Fruit fly (Drosophila melanogaster): Measurements from ENCODE around the gene CG17744.

CG17744 gene

DNA sequence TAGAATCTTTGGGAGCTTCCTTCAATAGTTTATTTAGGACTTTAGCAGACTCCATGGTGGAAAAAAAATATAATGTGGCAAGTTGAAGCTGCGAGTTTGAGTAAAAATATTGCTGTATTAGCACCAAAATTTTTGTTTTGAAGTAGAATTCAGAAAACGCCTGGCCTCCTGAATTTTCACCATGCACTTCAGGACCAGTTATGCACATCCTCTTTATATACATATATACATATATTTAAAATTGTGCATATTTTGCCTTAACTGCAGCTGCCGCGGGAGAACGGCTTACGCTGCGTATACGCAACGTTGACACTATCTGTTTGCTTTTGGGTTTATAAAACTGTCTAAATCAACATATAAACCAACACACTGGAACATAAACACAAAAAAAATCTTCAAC, at the start of gene CG17744:
TSS of gene CG17744 (minus strand) at position 101 of the 400 bp plus-strand sequence.
- TF ChIP-seq EcR (GFP tag; optimal IDR thresholded peaks at IDR 0.05): no peak
- TF ChIP-seq psq (optimal IDR thresholded peaks at IDR 0.05): no peak
- no peak for TF ChIP-seq CG8478 (optimal IDR thresholded peaks at IDR 0.05)
- no peak for TF ChIP-seq pan (optimal IDR thresholded peaks at IDR 0.05)
- TF ChIP-seq Dll (optimal IDR thresholded peaks at IDR 0.05): no peak
- TF ChIP-seq usp (GFP tag; optimal IDR thresholded peaks at IDR 0.05): no peak

DNA sequence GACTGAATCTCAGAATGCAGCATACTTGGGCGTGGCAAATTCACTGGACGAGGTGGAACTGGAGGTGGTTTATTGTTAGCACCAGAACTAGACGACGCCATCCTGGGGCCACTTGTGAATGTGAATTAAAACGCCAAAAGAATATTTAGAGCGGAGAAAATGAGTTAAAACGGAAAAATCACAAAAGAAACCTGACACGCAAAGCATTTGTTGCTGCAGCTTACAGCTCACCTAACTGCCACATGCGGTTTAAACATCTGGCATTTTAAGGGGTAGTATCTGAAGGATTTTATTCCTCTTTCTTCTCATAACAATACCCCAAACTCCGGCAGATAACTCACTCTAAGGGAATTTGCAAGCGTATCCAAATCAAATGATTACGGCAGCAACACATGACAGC, 48.6 kb upstream of the CG17744 start, which contains the start of gene CG34030:
TSS of gene CG34030 (minus strand) at position 101 of the 400 bp plus-strand sequence.
- TF ChIP-seq Dll (optimal IDR thresholded peaks at IDR 0.05): no peak
- TF ChIP-seq pan (optimal IDR thresholded peaks at IDR 0.05): no peak
- no peak for TF ChIP-seq usp (GFP tag; optimal IDR thresholded peaks at IDR 0.05)
- no peak for TF ChIP-seq CG8478 (optimal IDR thresholded peaks at IDR 0.05)
- TF ChIP-seq psq (optimal IDR thresholded peaks at IDR 0.05): no peak
- TF ChIP-seq EcR (GFP tag; optimal IDR thresholded peaks at IDR 0.05): no peak

DNA sequence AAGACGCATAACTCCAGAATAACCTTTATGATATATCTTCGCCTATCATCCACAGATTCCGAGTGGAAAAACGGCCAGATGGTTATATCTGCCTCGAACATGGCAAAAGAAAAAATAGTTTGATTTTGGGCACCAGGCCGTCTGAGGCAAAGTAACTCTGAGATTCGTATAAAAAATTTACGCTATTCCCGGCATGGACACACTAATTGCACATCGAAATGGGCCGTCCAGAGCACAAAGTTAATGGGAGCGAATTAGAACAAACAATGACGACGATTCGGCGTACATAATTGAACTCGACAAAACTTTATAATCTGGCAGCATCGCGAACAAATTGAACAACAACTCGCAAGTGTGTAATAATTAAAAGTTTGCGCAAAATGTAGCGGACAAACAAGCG, 42.5 kb upstream of the CG17744 start, which contains the start of gene CG32391:
TSS of gene CG32391 (minus strand) at position 101 of the 400 bp plus-strand sequence.
- TF ChIP-seq CG8478 (optimal IDR thresholded peaks at IDR 0.05): no peak
- no peak for TF ChIP-seq Dll (optimal IDR thresholded peaks at IDR 0.05)
- TF ChIP-seq psq (optimal IDR thresholded peaks at IDR 0.05): no peak
- no peak for TF ChIP-seq EcR (GFP tag; optimal IDR thresholded peaks at IDR 0.05)
- no peak for TF ChIP-seq pan (optimal IDR thresholded peaks at IDR 0.05)
- TF ChIP-seq usp (GFP tag; optimal IDR thresholded peaks at IDR 0.05): no peak

DNA sequence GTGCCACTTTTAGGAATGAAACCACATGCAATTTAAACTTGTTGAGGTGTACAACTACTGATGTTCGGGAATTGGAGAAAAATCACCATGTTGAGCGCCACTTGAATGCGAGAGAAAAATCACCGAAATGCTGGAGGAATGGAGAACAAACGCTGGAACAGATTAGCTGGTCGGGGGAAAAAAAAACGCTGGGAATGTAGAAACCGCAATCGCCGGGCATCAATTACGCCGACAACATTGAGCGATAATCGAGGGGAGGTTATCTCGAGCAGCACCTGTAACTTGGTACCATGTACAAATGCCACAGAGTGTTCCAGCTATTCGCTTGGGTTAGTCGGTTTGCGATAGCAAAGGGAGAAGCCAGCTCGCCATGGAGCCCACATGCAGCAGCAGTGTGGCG, 39.4 kb upstream of the CG17744 start, which contains the start of gene CG14823:
TSS of gene CG14823 (plus strand) at position 301 of the 400 bp plus-strand sequence.
- TF ChIP-seq Dll (optimal IDR thresholded peaks at IDR 0.05) (no peak), pan (optimal IDR thresholded peaks at IDR 0.05) (no peak), CG8478 (optimal IDR thresholded peaks at IDR 0.05) (no peak), psq (optimal IDR thresholded peaks at IDR 0.05) (no peak), EcR (GFP tag; optimal IDR thresholded peaks at IDR 0.05) (no peak), usp (GFP tag; optimal IDR thresholded peaks at IDR 0.05) (no peak)

DNA sequence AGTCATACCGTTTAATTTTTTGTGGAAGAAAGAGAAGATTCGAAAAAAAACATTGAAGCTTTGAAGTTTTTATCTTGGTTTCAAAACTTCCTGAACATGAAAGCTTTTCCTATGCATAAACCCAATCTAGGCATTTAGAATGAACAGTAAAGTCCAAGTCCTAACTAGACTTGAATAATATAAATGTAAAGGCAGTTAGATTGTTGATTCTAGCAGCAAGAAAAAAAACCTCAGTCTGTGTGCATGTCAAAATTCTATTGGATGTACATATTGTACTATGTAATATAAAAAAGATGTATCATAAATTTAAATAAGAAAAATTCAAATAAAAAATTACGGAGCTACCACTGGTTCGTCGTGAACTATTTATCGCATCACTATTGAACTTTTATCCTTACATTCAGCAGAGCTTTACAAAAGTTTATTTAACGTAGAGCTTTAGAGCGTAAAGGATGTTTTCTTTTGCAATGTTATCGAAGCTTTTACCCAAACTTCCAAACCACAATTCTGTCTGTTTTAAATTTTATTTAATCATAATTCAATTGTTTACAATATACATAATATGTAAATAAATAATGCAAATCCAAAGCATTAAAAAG, 31.9 kb upstream of the CG17744 start:
- no peak for TF ChIP-seq Dll (optimal IDR thresholded peaks at IDR 0.05)

DNA sequence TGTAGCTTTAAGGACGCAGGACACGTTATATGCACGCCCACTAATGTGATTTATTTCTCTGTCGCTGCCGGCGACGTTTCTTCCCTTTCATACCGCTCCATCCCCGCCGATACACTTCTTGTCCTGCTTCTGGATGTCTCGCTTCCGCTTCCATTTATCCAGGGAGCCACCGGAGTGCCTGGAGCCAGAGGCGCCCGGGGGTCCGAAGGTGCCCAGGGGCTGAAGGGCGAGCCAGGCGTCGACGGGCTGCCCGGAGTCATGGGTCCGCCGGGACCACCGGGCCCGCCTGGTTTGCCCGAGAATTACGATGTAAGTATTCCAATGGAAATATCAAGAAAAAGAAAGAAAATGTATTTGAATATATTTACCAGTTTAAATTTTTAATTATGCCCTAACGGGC, 11.2 kb upstream of the CG17744 start:
- TF ChIP-seq CG8478 (optimal IDR thresholded peaks at IDR 0.05) (no peak), pan (optimal IDR thresholded peaks at IDR 0.05) (no peak), usp (GFP tag; optimal IDR thresholded peaks at IDR 0.05) (no peak), psq (optimal IDR thresholded peaks at IDR 0.05) (no peak), Dll (optimal IDR thresholded peaks at IDR 0.05) (no peak), EcR (GFP tag; optimal IDR thresholded peaks at IDR 0.05) (no peak)

DNA sequence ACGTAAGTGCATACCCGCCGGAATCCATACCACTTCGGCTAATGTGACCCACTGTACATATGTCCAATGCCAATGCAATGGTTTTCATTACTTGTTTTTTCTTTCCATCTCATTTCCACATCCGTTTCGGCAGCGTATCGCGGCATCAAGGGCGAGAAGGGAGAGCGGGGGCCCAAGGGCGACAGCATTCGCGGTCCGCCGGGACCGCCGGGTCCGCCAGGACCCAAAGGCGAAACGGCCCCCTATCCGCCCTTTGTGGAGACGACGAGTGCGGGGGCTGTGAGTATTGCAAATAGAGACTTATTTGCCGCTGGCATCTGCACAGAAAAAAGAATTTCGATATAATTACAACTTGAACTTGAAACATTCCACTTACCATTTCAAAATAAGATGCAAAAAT, 8.4 kb upstream of the CG17744 start:
- no peak for TF ChIP-seq usp (GFP tag; optimal IDR thresholded peaks at IDR 0.05)
- no peak for TF ChIP-seq psq (optimal IDR thresholded peaks at IDR 0.05)
- no peak for TF ChIP-seq pan (optimal IDR thresholded peaks at IDR 0.05)
- no peak for TF ChIP-seq EcR (GFP tag; optimal IDR thresholded peaks at IDR 0.05)

DNA sequence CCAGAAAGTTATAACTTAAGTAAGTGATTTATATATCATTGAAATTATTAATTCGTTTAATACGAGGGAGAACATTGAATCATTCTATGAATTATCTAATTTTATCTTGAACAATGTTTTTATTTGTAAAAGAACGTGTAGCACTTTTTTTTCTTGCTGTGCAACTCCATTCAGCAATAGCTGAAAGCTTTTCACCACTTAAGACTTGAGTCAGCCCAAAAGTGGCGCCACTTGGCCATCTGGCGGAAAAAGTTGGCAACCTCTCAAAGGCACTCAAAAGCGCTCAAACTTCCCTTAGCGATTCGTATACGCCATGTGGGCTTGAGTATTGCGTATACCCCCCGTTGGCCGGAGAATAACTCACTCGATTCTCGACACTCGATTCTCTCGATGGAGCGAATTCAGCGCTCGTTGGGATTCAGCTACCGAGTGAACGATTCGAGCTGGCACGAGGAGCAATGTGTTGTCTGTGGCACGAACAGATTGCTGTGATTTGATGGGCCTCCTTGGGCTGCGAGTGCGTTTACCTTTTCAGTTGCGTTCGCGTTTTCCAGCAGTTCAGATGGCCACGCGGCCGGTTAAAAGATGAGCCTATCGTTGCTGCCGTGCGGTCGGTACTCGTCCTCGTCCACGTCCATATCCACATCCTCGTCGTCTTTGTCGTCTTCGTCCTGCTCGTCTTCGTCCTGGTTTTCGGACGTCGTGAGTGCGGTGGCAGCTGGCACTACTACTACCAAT, 12.9 kb downstream of the CG17744 start:
- TF ChIP-seq EcR (GFP tag; optimal IDR thresholded peaks at IDR 0.05) (no peak), psq (optimal IDR thresholded peaks at IDR 0.05) (no peak), usp (GFP tag; optimal IDR thresholded peaks at IDR 0.05) (no peak), CG8478 (optimal IDR thresholded peaks at IDR 0.05) (no peak), Dll (optimal IDR thresholded peaks at IDR 0.05) (no peak)

DNA sequence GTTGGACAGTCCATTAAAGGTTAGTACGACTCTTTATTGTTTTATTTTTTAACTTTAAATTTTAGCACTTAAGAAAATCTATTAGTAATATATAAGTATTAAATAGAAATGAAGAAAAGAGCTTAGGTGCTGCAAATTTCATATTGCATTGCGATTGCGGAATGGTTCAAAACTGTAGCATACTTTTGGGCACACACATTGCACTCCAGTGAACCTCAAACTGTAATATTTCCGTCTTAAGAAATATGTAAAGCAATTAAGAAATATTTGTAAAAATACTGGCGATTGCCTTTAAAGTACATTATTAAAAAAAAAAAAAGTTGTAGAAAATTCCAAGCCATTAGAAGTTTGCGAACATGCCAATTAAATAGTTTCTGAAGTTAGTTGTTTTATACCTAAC, 14.3 kb downstream of the CG17744 start:
- TF ChIP-seq CG8478 (optimal IDR thresholded peaks at IDR 0.05) (no peak), usp (GFP tag; optimal IDR thresholded peaks at IDR 0.05) (no peak), psq (optimal IDR thresholded peaks at IDR 0.05) (no peak), EcR (GFP tag; optimal IDR thresholded peaks at IDR 0.05) (no peak), Dll (optimal IDR thresholded peaks at IDR 0.05) (no peak)

DNA sequence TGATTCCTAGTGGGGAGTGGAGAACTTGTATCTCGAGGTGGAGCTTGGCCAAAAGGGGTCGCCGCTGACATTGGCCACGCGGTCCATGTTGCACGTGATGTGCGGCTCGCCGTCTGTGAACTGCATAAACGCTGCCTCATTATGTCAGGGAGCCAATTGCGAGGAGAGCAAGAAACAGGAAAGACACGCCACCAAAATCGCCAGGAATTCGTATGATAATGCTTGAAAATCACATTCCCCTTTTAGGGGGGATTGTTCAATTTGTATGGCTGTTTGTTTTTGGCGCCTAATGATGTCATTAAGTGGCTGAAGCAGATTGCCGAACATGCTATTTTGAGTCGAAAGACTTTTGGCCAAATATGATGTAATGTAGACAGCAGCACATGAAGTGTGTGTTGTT, 16.7 kb downstream of the CG17744 start:
- no peak for TF ChIP-seq CG8478 (optimal IDR thresholded peaks at IDR 0.05)
- TF ChIP-seq pan (optimal IDR thresholded peaks at IDR 0.05): no peak
- no peak for TF ChIP-seq psq (optimal IDR thresholded peaks at IDR 0.05)
- TF ChIP-seq usp (GFP tag; optimal IDR thresholded peaks at IDR 0.05): no peak
- no peak for TF ChIP-seq EcR (GFP tag; optimal IDR thresholded peaks at IDR 0.05)

DNA sequence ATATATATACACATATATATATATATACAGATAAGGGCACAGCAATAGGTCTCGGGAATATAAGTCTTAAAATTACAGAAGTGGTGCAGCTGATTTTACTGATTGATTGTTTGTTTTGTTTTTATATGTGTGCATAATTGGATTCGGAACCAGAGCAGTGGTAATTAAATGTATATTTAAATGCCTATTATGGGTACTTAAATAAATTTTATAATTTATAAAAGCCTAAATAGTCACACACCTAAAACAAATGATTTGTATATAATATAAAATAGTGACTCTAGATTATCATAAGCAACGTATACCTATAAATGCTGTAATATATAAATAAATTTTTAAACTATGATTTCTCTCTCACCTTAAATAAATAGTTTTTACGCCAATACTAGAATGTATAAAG, 17.2 kb downstream of the CG17744 start:
- no peak for TF ChIP-seq Dll (optimal IDR thresholded peaks at IDR 0.05)
- no peak for TF ChIP-seq psq (optimal IDR thresholded peaks at IDR 0.05)
- TF ChIP-seq pan (optimal IDR thresholded peaks at IDR 0.05): no peak
- no peak for TF ChIP-seq EcR (GFP tag; optimal IDR thresholded peaks at IDR 0.05)
- no peak for TF ChIP-seq usp (GFP tag; optimal IDR thresholded peaks at IDR 0.05)
- TF ChIP-seq CG8478 (optimal IDR thresholded peaks at IDR 0.05): no peak

DNA sequence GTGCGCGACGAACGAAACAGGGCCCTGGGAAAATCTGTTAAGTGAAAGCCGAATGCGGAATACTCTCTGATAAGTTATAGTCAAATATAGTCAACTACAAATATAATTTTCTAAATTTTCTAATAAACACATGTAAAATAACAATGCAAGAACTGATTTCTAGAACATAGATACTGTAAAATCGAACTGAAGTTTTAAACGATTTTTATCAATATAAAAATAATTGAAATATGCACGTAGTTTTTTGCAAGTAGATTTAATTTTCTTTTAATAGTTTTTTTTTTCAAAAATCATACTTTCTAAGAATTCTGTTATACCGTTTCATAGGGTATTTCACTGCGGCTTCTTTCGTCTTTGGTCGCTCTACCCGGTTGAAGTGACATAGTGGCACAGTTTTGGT, 18.2 kb downstream of the CG17744 start:
- TF ChIP-seq Dll (optimal IDR thresholded peaks at IDR 0.05) (no peak), psq (optimal IDR thresholded peaks at IDR 0.05) (no peak), pan (optimal IDR thresholded peaks at IDR 0.05) (no peak), usp (GFP tag; optimal IDR thresholded peaks at IDR 0.05) (no peak), EcR (GFP tag; optimal IDR thresholded peaks at IDR 0.05) (no peak), CG8478 (optimal IDR thresholded peaks at IDR 0.05) (no peak)

All from whole organism.